Worm (Caenorhabditis elegans) whole organism, L2 larva: ENCODE results near the gene F14B8.5.

Experiments used
- F13H6.1 ChIP-seq: sonication (generic microtip); optimal IDR thresholded peaks from 2 replicates; lab custom pipeline; 2016; ENCODE audit warnings: missing genetic modification characterization, missing compliant biosample characterization
- R02D3.7 ChIP-seq: fragments of 150-350 bp; optimal IDR thresholded peaks from 2 replicates; lab custom pipeline; 2014; ENCODE audit warnings: missing biosample characterization, missing genetic modification characterization
- Y55F3AM.14 ChIP-seq: fragments of 200-800 bp; sonication (Bioruptor generic); optimal IDR thresholded peaks from 2 replicates; lab custom pipeline; 2018; ENCODE audit warnings: mild to moderate bottlenecking, missing genetic modification characterization, missing compliant biosample characterization
- alr-1 ChIP-seq: fragments of 150-350 bp; optimal IDR thresholded peaks from 2 replicates; lab custom pipeline; 2014; ENCODE audit warnings: missing biosample characterization, missing genetic modification characterization
- ama-1 ChIP-seq: fragments of 150-350 bp; optimal IDR thresholded peaks from 2 replicates; lab custom pipeline; 2018; ENCODE audit warnings: inconsistent platforms
- blmp-1 ChIP-seq: sonication (generic microtip); optimal IDR thresholded peaks from 2 replicates; lab custom pipeline; 2017; ENCODE audit warnings: missing genetic modification characterization, mild to moderate bottlenecking, missing compliant biosample characterization, antibody characterized with exemption, moderate library complexity; ENCODE audit not compliant: insufficient read depth
- ceh-16 ChIP-seq: fragments of 150-350 bp; optimal IDR thresholded peaks from 2 replicates; lab custom pipeline; 2014; ENCODE audit warnings: missing biosample characterization, missing genetic modification characterization
- ceh-82 ChIP-seq: fragments of 150-350 bp; optimal IDR thresholded peaks from 2 replicates; lab custom pipeline; 2014; ENCODE audit warnings: missing biosample characterization, missing genetic modification characterization
- crh-2 ChIP-seq: sonication (generic microtip); optimal IDR thresholded peaks from 2 replicates; lab custom pipeline; 2017; ENCODE audit warnings: missing biosample characterization, missing genetic modification characterization
- dmd-4 ChIP-seq: sonication (generic microtip); optimal IDR thresholded peaks from 2 replicates; lab custom pipeline; 2017; ENCODE audit warnings: missing biosample characterization, missing genetic modification characterization
- egl-27 ChIP-seq: sonication (generic microtip); optimal IDR thresholded peaks from 3 replicates; lab custom pipeline; 2017; ENCODE audit warnings: missing biosample characterization, missing genetic modification reagents, missing genetic modification characterization
- elt-1 ChIP-seq: fragments of 150-350 bp; optimal IDR thresholded peaks from 2 replicates; lab custom pipeline; 2014; ENCODE audit warnings: missing biosample characterization, missing genetic modification characterization
- fos-1 ChIP-seq: fragments of 150-350 bp; optimal IDR thresholded peaks from 2 replicates; lab custom pipeline; 2014; ENCODE audit warnings: missing biosample characterization, missing genetic modification characterization
- gmeb-1 ChIP-seq: fragments of 150-350 bp; optimal IDR thresholded peaks from 2 replicates; lab custom pipeline; 2014; ENCODE audit warnings: missing biosample characterization, missing genetic modification characterization
- lin-11 ChIP-seq: fragments of 150-350 bp; sonication (generic microtip); optimal IDR thresholded peaks from 2 replicates; lab custom pipeline; 2014; ENCODE audit warnings: missing biosample characterization, missing genetic modification characterization, inconsistent platforms, mixed read lengths
- lin-13 ChIP-seq: fragments of 150-350 bp; optimal IDR thresholded peaks from 2 replicates; lab custom pipeline; 2014; ENCODE audit warnings: missing biosample characterization, missing genetic modification reagents, missing genetic modification characterization
- lsy-2 ChIP-seq, 2 experiments: fragments of 150-350 bp in 1 of 2; sonication (generic microtip) in 1 of 2; optimal IDR thresholded peaks; 2 replicates each; lab custom pipeline; 2014 to 2017; ENCODE audit warnings: missing biosample characterization in 2 of 2, missing genetic modification characterization in 2 of 2
- mab-5 ChIP-seq: fragments of 150-350 bp; optimal IDR thresholded peaks from 2 replicates; lab custom pipeline; 2014; ENCODE audit warnings: missing biosample characterization, missing genetic modification characterization
- mbf-1 ChIP-seq: sonication (generic microtip); optimal IDR thresholded peaks from 2 replicates; lab custom pipeline; 2017; ENCODE audit warnings: missing biosample characterization, missing genetic modification characterization
- mdl-1 ChIP-seq, 2 experiments: fragments of 150-350 bp in 1 of 2; sonication (generic microtip) in 1 of 2; optimal IDR thresholded peaks; 2 replicates each; lab custom pipeline; 2017; ENCODE audit warnings: missing biosample characterization in 2 of 2, missing genetic modification characterization in 2 of 2
- nhr-10 ChIP-seq: sonication (generic microtip); optimal IDR thresholded peaks from 2 replicates; lab custom pipeline; 2017; ENCODE audit warnings: missing biosample characterization, missing genetic modification characterization
- nhr-11 ChIP-seq: fragments of 150-350 bp; optimal IDR thresholded peaks from 2 replicates; lab custom pipeline; 2014; ENCODE audit warnings: missing biosample characterization, missing genetic modification characterization
- nhr-12 ChIP-seq: fragments of 150-350 bp; optimal IDR thresholded peaks from 2 replicates; lab custom pipeline; 2014; ENCODE audit warnings: missing biosample characterization, missing genetic modification characterization
- nhr-129 ChIP-seq: fragments of 150-350 bp; optimal IDR thresholded peaks from 2 replicates; lab custom pipeline; 2014; ENCODE audit warnings: missing biosample characterization, missing genetic modification characterization
- nhr-23 ChIP-seq: fragments of 150-350 bp; optimal IDR thresholded peaks from 2 replicates; lab custom pipeline; 2014; ENCODE audit warnings: missing biosample characterization, missing genetic modification reagents, missing genetic modification characterization
- nhr-237 ChIP-seq: fragments of 150-350 bp; optimal IDR thresholded peaks from 2 replicates; lab custom pipeline; 2014; ENCODE audit warnings: missing biosample characterization, missing genetic modification characterization
- nhr-6 ChIP-seq: fragments of 150-350 bp; optimal IDR thresholded peaks from 2 replicates; lab custom pipeline; 2014; ENCODE audit warnings: missing biosample characterization, missing genetic modification characterization
- nhr-77 ChIP-seq: fragments of 150-350 bp; optimal IDR thresholded peaks from 2 replicates; lab custom pipeline; 2014; ENCODE audit warnings: missing biosample characterization, missing genetic modification characterization
- sma-9 ChIP-seq, 2 experiments: fragments of 150-350 bp in 1 of 2; sonication (generic microtip) in 1 of 2; optimal IDR thresholded peaks; 2 replicates each; lab custom pipeline; 2014 to 2016; ENCODE audit warnings: missing genetic modification characterization in 2 of 2, mild to moderate bottlenecking in 1 of 2, missing biosample characterization in 1 of 2, missing compliant biosample characterization in 1 of 2, missing genetic modification reagents in 1 of 2, moderate library complexity in 1 of 2
- snpc-4 ChIP-seq: fragments of 150-350 bp; optimal IDR thresholded peaks from 2 replicates; lab custom pipeline; 2014; ENCODE audit warnings: missing biosample characterization, missing genetic modification characterization
- unc-39 ChIP-seq: fragments of 150-350 bp; optimal IDR thresholded peaks from 2 replicates; lab custom pipeline; 2014; ENCODE audit warnings: missing biosample characterization, missing genetic modification characterization
- unc-62 ChIP-seq: fragments of 150-350 bp; optimal IDR thresholded peaks from 2 replicates; lab custom pipeline; 2014; ENCODE audit warnings: missing biosample characterization, missing genetic modification reagents, missing genetic modification characterization
- ztf-1 ChIP-seq: fragments of 200-800 bp; sonication (Bioruptor generic); conservative IDR thresholded peaks from 2 replicates; pipeline ENCODE4 v1.3.6; 2022; ENCODE audit warnings: missing genetic modification characterization, missing compliant biosample characterization
- ztf-4 ChIP-seq: fragments of 150-350 bp; optimal IDR thresholded peaks from 2 replicates; lab custom pipeline; 2014; ENCODE audit warnings: missing biosample characterization, missing genetic modification characterization

Gene F14B8.5

ce11 chrX:6924461-6924860, 4.0 kb downstream of the F14B8.5 start, which contains the start of gene otpl-3:
Gene otpl-3, minus strand, starts transcription at chrX:6924764.
- no peak for TF ChIP-seq nhr-6 (tag; lab: Kevin White, UChicago)
- no peak for TF ChIP-seq R02D3.7
- TF ChIP-seq mab-5 (tag; lab: Kevin White, UChicago): no peak
- peak; percentile 14 for TF ChIP-seq F13H6.1 (tag; lab: Kevin White, UChicago)
- peak; percentile 18 for TF ChIP-seq sma-9 (GFP tag; optimal IDR thresholded peaks at IDR 0.05; lab: Kevin White, UChicago)
- TF ChIP-seq sma-9 (tag; optimal IDR thresholded peaks at IDR 0.05; lab: Kevin White, UChicago): no peak
- peak; percentile 71 for TF ChIP-seq fos-1 (tag; lab: Kevin White, UChicago)
- TF ChIP-seq lin-13: no peak
- TF ChIP-seq ceh-16 (tag; lab: Kevin White, UChicago): no peak
- TF ChIP-seq lsy-2 (tag; optimal IDR thresholded peaks at IDR 0.05; lab: Kevin White, UChicago): no peak
- TF ChIP-seq egl-27 (tag; lab: Kevin White, UChicago): no peak

- TF ChIP-seq lin-13 (no peak), nhr-23 (no peak), lsy-2 (tag; optimal IDR thresholded peaks at IDR 0.05; lab: Kevin White, UChicago) (no peak), blmp-1 (no peak), unc-62 (GFP tag; lab: Kevin White, UChicago) (no peak), elt-1 (tag; lab: Kevin White, UChicago) (no peak), Y55F3AM.14 (GFP tag; lab: Kevin White, UChicago) (no peak), nhr-12 (tag; lab: Kevin White, UChicago) (no peak), sma-9 (GFP tag; optimal IDR thresholded peaks at IDR 0.05; lab: Kevin White, UChicago) (no peak), sma-9 (tag; optimal IDR thresholded peaks at IDR 0.05; lab: Kevin White, UChicago) (no peak), gmeb-1 (tag; lab: Kevin White, UChicago) (no peak), nhr-6 (tag; lab: Kevin White, UChicago) (no peak)
These were observed 8.4 kb downstream of the F14B8.5 start for ce11 chrX:6920132-6920531.

- TF ChIP-seq nhr-129 (tag; lab: Kevin White, UChicago): peak; percentile 10
- TF ChIP-seq lsy-2 (tag; optimal IDR thresholded peaks at IDR 0.05; lab: Kevin White, UChicago): no peak
- peak; percentile 15 for TF ChIP-seq nhr-6 (tag; lab: Kevin White, UChicago)
- TF ChIP-seq sma-9 (GFP tag; optimal IDR thresholded peaks at IDR 0.05; lab: Kevin White, UChicago): peak; percentile 38
- TF ChIP-seq sma-9 (tag; optimal IDR thresholded peaks at IDR 0.05; lab: Kevin White, UChicago): no peak
- TF ChIP-seq, all 48 proteins: peak for 3
These were observed 12.4 kb downstream of the F14B8.5 start for ce11 chrX:6916150-6916549.

- TF ChIP-seq unc-39 (tag; lab: Kevin White, UChicago) (no peak), nhr-129 (tag; lab: Kevin White, UChicago) (no peak), mbf-1 (tag; lab: Kevin White, UChicago) (no peak), alr-1 (no peak), nhr-12 (tag; lab: Kevin White, UChicago) (no peak), blmp-1 (no peak), nhr-77 (no peak), R02D3.7 (no peak), nhr-23 (no peak), gmeb-1 (tag; lab: Kevin White, UChicago) (no peak), mdl-1 (tag; optimal IDR thresholded peaks at IDR 0.05; lab: Kevin White, UChicago) (no peak), unc-62 (GFP tag; lab: Kevin White, UChicago) (no peak), dmd-4 (tag; lab: Kevin White, UChicago) (no peak), sma-9 (GFP tag; optimal IDR thresholded peaks at IDR 0.05; lab: Kevin White, UChicago) (no peak), sma-9 (tag; optimal IDR thresholded peaks at IDR 0.05; lab: Kevin White, UChicago) (no peak), mab-5 (tag; lab: Kevin White, UChicago) (no peak)
These were observed 13.2 kb downstream of the F14B8.5 start for ce11 chrX:6915279-6915678.

ce11 chrX:6913989-6914388, 14.5 kb downstream of the F14B8.5 start, which contains the start of gene nhx-4:
Gene nhx-4, plus strand, starts transcription at chrX:6914289.
- TF ChIP-seq nhr-77 (no peak), ztf-4 (tag; lab: Kevin White, UChicago) (no peak), lin-11 (tag; lab: Kevin White, UChicago) (no peak), gmeb-1 (tag; lab: Kevin White, UChicago) (no peak), egl-27 (tag; lab: Kevin White, UChicago) (no peak), nhr-11 (tag; lab: Kevin White, UChicago) (no peak), ztf-1 (GFP tag; lab: Robert Waterston, UW) (no peak), ceh-82 (tag; lab: Kevin White, UChicago) (no peak), ama-1 (lab: Kevin White, UChicago) (no peak), nhr-12 (tag; lab: Kevin White, UChicago) (no peak), fos-1 (tag; lab: Kevin White, UChicago) (no peak), mdl-1 (tag; optimal IDR thresholded peaks at IDR 0.05; lab: Kevin White, UChicago) (no peak), crh-2 (no peak), blmp-1 (no peak), nhr-237 (tag; lab: Kevin White, UChicago) (no peak), ceh-16 (tag; lab: Kevin White, UChicago) (no peak), nhr-10 (no peak), snpc-4 (tag; lab: Kevin White, UChicago) (no peak), alr-1 (no peak)
